Worm (Caenorhabditis elegans) whole organism, dauer: ENCODE data around the gene ifet-1.

Experiments
- unc-62 ChIP-seq: sonication (generic microtip); optimal IDR thresholded peaks from 2 replicates; lab custom pipeline; 2017; ENCODE audit warnings: missing biosample characterization, missing genetic modification reagents, missing genetic modification characterization

ifet-1 gene

ce11 chrIII:4434294-4434781 is 40.6 kb downstream of the ifet-1 start, which contains the start of gene C28A5.1:
TSS of gene C28A5.1 (minus strand) at chrIII:4434344.
- no peak for TF ChIP-seq unc-62 (GFP tag; lab: Kevin White, UChicago)

ce11 chrIII:4429402-4429801 is 45.5 kb downstream of the ifet-1 start, which contains the start of gene C28A5.6:
TSS of gene C28A5.6 (minus strand) at chrIII:4429502.
- TF ChIP-seq unc-62 (GFP tag; lab: Kevin White, UChicago) = no peak

- no peak for TF ChIP-seq unc-62 (GFP tag; lab: Kevin White, UChicago)
Measured at ce11 chrIII:4428797-4429196, 46.2 kb downstream of the ifet-1 start.
